Worm (Caenorhabditis elegans): ENCODE results near the gene F28H7.8.

The F28H7.8 gene

DNA sequence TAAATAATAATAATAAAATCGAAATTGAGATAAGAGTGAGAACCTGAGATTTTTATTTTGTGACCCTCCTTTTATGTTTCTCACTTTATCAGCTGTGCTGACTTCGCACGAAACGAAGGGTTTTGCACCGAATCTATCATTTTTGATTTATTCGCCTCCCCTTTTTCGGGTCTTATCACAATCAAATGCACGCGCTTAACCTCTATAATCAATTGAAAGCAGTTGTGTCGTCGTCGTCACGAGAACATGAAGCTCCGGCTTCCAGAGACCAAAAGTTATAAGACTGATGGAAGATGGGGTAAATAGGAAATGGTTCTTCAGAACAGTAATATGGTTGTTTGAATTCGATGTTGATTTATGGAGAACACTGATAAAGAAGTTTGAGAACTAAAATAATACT, 42.4 kb downstream of the F28H7.8 start, which contains the start of gene D1054.18 (continued):
- peak; percentile 93 for TF ChIP-seq pqm-1 (tag; optimal IDR thresholded peaks at IDR 0.05)

DNA sequence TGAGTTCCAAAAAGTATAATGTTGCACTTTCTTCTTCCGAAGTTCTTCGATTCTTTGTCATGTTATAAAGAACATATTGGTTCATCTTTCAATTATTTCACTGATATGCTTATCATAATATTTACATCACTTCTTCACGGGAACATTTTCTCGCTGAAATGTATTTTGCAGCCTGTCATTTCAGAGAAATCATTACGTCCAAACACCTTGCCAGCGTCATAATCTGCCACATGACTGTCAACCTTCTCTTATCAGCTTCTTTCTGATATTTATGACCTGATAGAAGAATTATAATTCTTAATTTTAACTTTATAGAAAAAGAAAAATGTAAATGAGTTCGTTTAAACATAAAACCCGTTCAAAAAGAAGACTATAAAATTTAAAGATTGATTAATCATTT, 43.3 kb downstream of the F28H7.8 start:
- TF ChIP-seq tra-1 (GFP tag; IDR thresholded peaks at IDR 0.05) (peak; percentile 95), lin-29 (GFP tag; IDR thresholded peaks at IDR 0.05) (no peak), fkh-10 (GFP tag; optimal IDR thresholded peaks at IDR 0.05) (no peak), zfp-3 (GFP tag; conservative IDR thresholded peaks at IDR 0.05) (no peak), nhr-76 (tag; optimal IDR thresholded peaks at IDR 0.05) (no peak), daf-16 (GFP tag; optimal IDR thresholded peaks at IDR 0.05) (peak in 1 of 2 experiments; percentile 77), daf-16 (tag; optimal IDR thresholded peaks at IDR 0.05) (peak; percentile 93), ama-1 (optimal IDR thresholded peaks at IDR 0.05) (no peak), nhr-41 (GFP tag; IDR thresholded peaks at IDR 0.05) (0 out of 2 replicates have a peak, but pooled peaks have one; percentile 54), aly-2 (tag; optimal IDR thresholded peaks at IDR 0.05) (no peak), ceh-44 (GFP tag; IDR thresholded peaks at IDR 0.05) (no peak), mdl-1 (tag; optimal IDR thresholded peaks at IDR 0.05) (peak in 1 of 2 experiments; percentile 49), Y75B8A.6 (GFP tag; IDR thresholded peaks at IDR 0.05) (no peak), php-3 (GFP tag; IDR thresholded peaks at IDR 0.05) (peak; percentile 96), madf-5 (GFP tag; IDR thresholded peaks at IDR 0.05) (no peak), egl-27 (tag; optimal IDR thresholded peaks at IDR 0.05) (no peak), nhr-10 (tag; optimal IDR thresholded peaks at IDR 0.05) (no peak), Y48G9A.11 (GFP tag; IDR thresholded peaks at IDR 0.05) (no peak), dve-1 (tag; optimal IDR thresholded peaks at IDR 0.05; ENCODE audit: insufficient read depth) (peak; percentile 96), mep-1 (tag; optimal IDR thresholded peaks at IDR 0.05) (peak; percentile 33), lin-13 (GFP tag; optimal IDR thresholded peaks at IDR 0.05) (no peak), set-16 (GFP tag; IDR thresholded peaks at IDR 0.05) (no peak), arid-1 (GFP tag; conservative IDR thresholded peaks at IDR 0.05) (no peak), zfp-2 (tag; optimal IDR thresholded peaks at IDR 0.05) (no peak), lin-39 (tag; optimal IDR thresholded peaks at IDR 0.05) (no peak), nhr-25 (tag; optimal IDR thresholded peaks at IDR 0.05; ENCODE audit: borderline replicate concordance, insufficient read depth) (no peak), R02D3.7 (tag; optimal IDR thresholded peaks at IDR 0.05) (no peak), jun-1 (tag; optimal IDR thresholded peaks at IDR 0.05) (no peak), saeg-2 (GFP tag; IDR thresholded peaks at IDR 0.05) (peak; percentile 80; the same call in 1 of the 2 replicates), F26F4.8 (GFP tag; conservative IDR thresholded peaks at IDR 0.05) (no peak), daf-12 (tag; optimal IDR thresholded peaks at IDR 0.05) (no peak), nhr-11 (tag; optimal IDR thresholded peaks at IDR 0.05) (no peak), ceh-32 (tag; optimal IDR thresholded peaks at IDR 0.05; ENCODE audit: poor library complexity) (no peak), nhr-111 (GFP tag; optimal IDR thresholded peaks at IDR 0.05) (no peak), D1046.2 (GFP tag; IDR thresholded peaks at IDR 0.05) (no peak), hif-1 (tag; optimal IDR thresholded peaks at IDR 0.05) (no peak), Y105C5A.15 (GFP tag; IDR thresholded peaks at IDR 0.05) (no peak), aha-1 (tag) (no peak), rbr-2 (tag; optimal IDR thresholded peaks at IDR 0.05) (no peak), T20F7.1 (GFP tag; optimal IDR thresholded peaks at IDR 0.05) (peak; percentile 34), tag-97 (GFP tag; IDR thresholded peaks at IDR 0.05) (no peak), spr-3 (GFP tag; optimal IDR thresholded peaks at IDR 0.05) (no peak), lin-15B (tag; optimal IDR thresholded peaks at IDR 0.05) (no peak), mxl-2 (GFP tag; conservative IDR thresholded peaks at IDR 0.05) (no peak), zag-1 (tag; optimal IDR thresholded peaks at IDR 0.05) (no peak), spr-1 (tag; optimal IDR thresholded peaks at IDR 0.05) (no peak), T26A8.4 (GFP tag; IDR thresholded peaks at IDR 0.05) (no peak), unc-130 (GFP tag; optimal IDR thresholded peaks at IDR 0.05) (no peak), Y5F2A.4 (GFP tag; optimal IDR thresholded peaks at IDR 0.05) (no peak), sdz-12 (GFP tag; optimal IDR thresholded peaks at IDR 0.05) (no peak)
